Fruit fly (Drosophila melanogaster): ENCODE measurements around the gene Sdhaf3.

Gene Sdhaf3

dm6 chr3R:16502595-16503305 is 20.5 kb upstream of the Sdhaf3 start, which contains the start of gene CG42342:
TSS of gene CG42342 (plus strand) at chr3R:16502770.
- TF ChIP-seq pan (optimal IDR thresholded peaks at IDR 0.05): no peak
- no peak for TF ChIP-seq EcR (GFP tag; optimal IDR thresholded peaks at IDR 0.05)
- TF ChIP-seq CG8478 (optimal IDR thresholded peaks at IDR 0.05): no peak
- no peak for TF ChIP-seq Dll (optimal IDR thresholded peaks at IDR 0.05)
- no peak for TF ChIP-seq psq (optimal IDR thresholded peaks at IDR 0.05)
- TF ChIP-seq usp (GFP tag; optimal IDR thresholded peaks at IDR 0.05): no peak

DNA sequence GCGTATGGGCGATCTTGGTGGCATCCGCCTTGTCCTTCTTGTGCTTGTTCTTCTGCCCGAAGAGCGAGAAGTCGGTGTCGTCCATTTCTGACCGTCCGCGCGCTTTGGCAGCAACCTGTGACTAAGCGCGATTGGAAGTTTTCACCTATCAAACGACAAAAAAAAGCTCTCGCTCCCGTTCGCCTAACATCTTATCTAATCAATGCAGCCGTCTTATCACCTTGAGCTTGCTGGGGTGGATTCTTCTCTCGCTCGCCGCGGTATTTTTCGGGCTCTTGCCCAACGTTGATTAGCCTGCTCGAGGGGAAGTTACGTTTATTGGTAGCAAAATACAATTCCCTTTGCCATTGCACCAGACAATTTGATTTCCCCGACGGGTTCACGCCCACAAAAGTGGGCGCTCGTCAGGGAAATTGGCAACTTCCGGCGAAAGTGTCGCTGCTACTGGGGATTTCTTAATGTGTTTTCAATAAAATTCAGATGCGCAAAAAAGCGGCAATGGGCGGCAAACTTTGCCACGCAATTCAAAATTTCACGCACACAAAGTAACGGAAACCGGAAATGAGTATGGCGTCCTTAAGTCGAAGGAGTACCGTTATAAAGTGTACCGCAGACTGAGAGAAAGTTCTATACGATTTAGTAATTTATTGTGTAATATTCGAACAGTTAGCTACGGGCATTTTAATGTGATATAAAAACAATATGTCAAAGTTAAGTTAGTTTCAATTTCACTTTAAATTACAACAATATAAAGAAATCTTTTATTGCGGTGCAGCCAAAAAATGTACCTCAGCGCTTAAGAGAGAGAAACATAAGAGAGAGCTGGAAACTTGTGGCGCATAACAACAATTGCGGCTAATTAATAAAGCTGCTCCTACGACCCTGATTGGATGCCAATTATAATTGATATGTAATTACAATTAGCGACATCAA is 18.9 kb upstream of the Sdhaf3 start, which contains the start of gene Decay:
TSS of gene Decay (minus strand) at position 132 of the 933 bp plus-strand sequence.
- TF ChIP-seq psq (optimal IDR thresholded peaks at IDR 0.05) (no peak), usp (GFP tag; optimal IDR thresholded peaks at IDR 0.05) (no peak), Dll (optimal IDR thresholded peaks at IDR 0.05) (no peak), CG8478 (optimal IDR thresholded peaks at IDR 0.05) (no peak), EcR (GFP tag; optimal IDR thresholded peaks at IDR 0.05) (no peak), pan (optimal IDR thresholded peaks at IDR 0.05) (no peak)

DNA sequence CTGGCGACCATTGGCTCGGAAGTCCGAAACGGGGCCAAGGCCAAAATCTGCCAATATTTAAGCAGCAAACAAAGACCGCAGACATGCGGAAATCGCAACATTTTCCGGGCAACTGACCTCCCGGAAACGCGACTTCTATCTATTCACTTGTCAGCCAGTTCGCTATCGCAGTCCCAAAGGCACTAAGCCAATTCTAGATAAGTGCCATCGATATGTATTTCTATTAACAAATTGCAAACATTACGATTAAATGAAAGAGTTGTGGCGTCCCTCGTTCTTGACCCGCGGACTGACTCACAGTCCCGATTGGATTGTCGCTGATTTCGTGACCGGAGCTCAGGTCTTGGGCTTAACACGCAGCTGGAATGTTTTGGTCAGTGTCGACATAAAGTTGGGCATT is 16.6 kb upstream of the Sdhaf3 start, which contains the start of gene Gr89a:
TSS of gene Gr89a (minus strand) at position 101 of the 400 bp plus-strand sequence.
- TF ChIP-seq EcR (GFP tag; optimal IDR thresholded peaks at IDR 0.05): no peak
- no peak for TF ChIP-seq psq (optimal IDR thresholded peaks at IDR 0.05)
- no peak for TF ChIP-seq CG8478 (optimal IDR thresholded peaks at IDR 0.05)
- no peak for TF ChIP-seq pan (optimal IDR thresholded peaks at IDR 0.05)
- TF ChIP-seq Dll (optimal IDR thresholded peaks at IDR 0.05): no peak
- no peak for TF ChIP-seq usp (GFP tag; optimal IDR thresholded peaks at IDR 0.05)

DNA sequence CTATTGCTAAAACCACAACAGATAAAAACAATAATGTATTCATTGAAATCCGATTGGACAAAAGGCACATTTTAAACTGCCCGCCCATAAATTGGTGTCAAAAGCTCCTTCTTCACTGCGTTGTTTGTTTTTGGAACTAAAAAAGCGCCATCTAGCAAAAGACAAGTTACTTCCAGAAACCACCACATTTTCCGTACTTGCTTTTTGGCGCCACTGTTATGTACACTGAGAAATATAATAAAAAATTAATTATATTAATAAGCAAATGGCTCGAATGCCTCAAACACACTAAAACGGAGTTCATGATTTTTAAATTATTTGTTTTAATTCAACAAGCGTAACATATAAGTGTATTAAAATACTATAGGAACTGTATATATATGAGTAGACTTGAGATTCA is 15.1 kb upstream of the Sdhaf3 start:
- TF ChIP-seq Dll (optimal IDR thresholded peaks at IDR 0.05) (no peak), EcR (GFP tag; optimal IDR thresholded peaks at IDR 0.05) (no peak), usp (GFP tag; optimal IDR thresholded peaks at IDR 0.05) (no peak), psq (optimal IDR thresholded peaks at IDR 0.05) (no peak), CG8478 (optimal IDR thresholded peaks at IDR 0.05) (no peak), pan (optimal IDR thresholded peaks at IDR 0.05) (no peak)

DNA sequence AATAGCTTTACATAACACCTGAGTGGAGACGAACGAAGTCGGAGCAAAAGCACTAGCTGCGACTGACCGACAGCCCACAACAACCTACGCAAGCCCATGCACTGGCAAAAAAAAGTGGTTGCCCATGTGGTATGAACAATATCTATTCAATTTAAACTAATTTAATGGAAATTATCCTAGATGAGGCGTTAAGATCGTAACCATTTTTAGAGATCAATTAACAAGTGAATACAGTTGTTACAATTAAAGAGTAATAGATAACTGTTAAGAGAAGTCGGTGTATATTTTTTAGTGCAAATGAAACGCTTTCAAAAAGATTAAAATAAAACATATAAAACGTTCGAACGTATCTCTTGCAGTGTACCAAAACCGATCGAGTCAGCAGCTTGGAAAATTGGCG is 14.0 kb upstream of the Sdhaf3 start:
- TF ChIP-seq pan (optimal IDR thresholded peaks at IDR 0.05) (no peak), CG8478 (optimal IDR thresholded peaks at IDR 0.05) (no peak), Dll (optimal IDR thresholded peaks at IDR 0.05) (no peak), EcR (GFP tag; optimal IDR thresholded peaks at IDR 0.05) (no peak), usp (GFP tag; optimal IDR thresholded peaks at IDR 0.05) (no peak), psq (optimal IDR thresholded peaks at IDR 0.05) (no peak)

dm6 chr3R:16495322-16495721 is 13.1 kb upstream of the Sdhaf3 start, which contains the start of gene Cad89D:
TSS of gene Cad89D (minus strand) at chr3R:16495422.
- TF ChIP-seq Dll (optimal IDR thresholded peaks at IDR 0.05) (no peak), pan (optimal IDR thresholded peaks at IDR 0.05) (no peak), EcR (GFP tag; optimal IDR thresholded peaks at IDR 0.05) (no peak)

dm6 chr3R:16485487-16486233 is 3.4 kb upstream of the Sdhaf3 start:
- no peak for TF ChIP-seq pan (optimal IDR thresholded peaks at IDR 0.05)
- no peak for TF ChIP-seq EcR (GFP tag; optimal IDR thresholded peaks at IDR 0.05)
- no peak for TF ChIP-seq psq (optimal IDR thresholded peaks at IDR 0.05)
- TF ChIP-seq CG8478 (optimal IDR thresholded peaks at IDR 0.05): no peak
- no peak for TF ChIP-seq Dll (optimal IDR thresholded peaks at IDR 0.05)

DNA sequence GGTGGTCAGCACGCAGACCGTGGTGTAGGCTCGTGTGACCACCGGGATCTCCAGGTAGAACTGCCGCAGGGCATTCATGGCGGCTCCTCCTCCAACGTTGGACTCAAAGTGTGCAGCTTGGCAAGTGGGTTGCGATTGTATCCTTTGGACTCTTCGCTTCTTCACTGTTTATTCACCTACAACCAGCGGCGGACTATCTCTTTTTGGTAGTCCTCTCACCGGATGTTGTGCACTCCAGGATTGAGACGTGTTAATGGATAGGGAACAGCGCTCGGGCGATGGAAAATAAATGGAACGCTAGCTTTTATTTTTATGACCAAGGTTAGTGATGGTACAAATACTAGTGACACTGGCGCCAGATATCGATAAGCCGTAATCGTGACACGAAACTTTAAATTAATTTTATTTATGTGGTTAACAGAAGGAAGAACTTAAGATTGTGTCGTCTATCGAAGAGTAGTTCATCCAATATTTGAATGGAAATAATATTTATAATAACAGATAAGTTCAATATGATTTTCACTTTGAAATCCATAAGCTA is 1.7 kb upstream of the Sdhaf3 start, which contains the start of gene Der-2:
TSS of gene Der-2 (minus strand) at position 347 of the 541 bp plus-strand sequence.
- TF ChIP-seq CG8478 (optimal IDR thresholded peaks at IDR 0.05) (no peak), Dll (optimal IDR thresholded peaks at IDR 0.05) (no peak), EcR (GFP tag; optimal IDR thresholded peaks at IDR 0.05) (no peak), pan (optimal IDR thresholded peaks at IDR 0.05) (no peak), usp (GFP tag; optimal IDR thresholded peaks at IDR 0.05) (no peak), psq (optimal IDR thresholded peaks at IDR 0.05) (no peak)

DNA sequence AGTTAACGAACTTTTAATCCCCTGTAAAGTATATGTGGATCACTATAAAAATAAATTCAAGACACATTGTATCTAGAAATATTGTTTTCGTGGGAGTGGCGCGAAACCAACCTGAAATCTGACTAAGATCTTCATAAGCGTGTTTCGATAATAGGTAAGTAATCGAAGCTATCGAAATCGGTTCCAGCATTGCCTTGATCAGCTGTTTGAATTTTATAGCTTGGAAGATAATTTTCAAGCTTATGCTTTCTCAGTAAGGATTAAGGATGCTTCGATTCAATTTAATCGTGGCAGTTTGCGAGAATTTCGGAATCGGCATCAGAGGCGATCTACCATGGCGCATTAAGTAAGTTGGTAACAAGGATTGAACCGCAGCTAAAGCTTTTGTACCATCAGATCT is 1.3 kb downstream of the Sdhaf3 start, which contains the start of gene Dhfr:
TSS of gene Dhfr (plus strand) at position 173 of the 400 bp plus-strand sequence.
- TF ChIP-seq Dll (optimal IDR thresholded peaks at IDR 0.05): no peak
- TF ChIP-seq usp (GFP tag; optimal IDR thresholded peaks at IDR 0.05): no peak
- no peak for TF ChIP-seq pan (optimal IDR thresholded peaks at IDR 0.05)
- TF ChIP-seq psq (optimal IDR thresholded peaks at IDR 0.05): no peak
- TF ChIP-seq CG8478 (optimal IDR thresholded peaks at IDR 0.05): no peak

- TF ChIP-seq psq (optimal IDR thresholded peaks at IDR 0.05) (no peak), CG8478 (optimal IDR thresholded peaks at IDR 0.05) (no peak), EcR (GFP tag; optimal IDR thresholded peaks at IDR 0.05) (no peak), Dll (optimal IDR thresholded peaks at IDR 0.05) (no peak), pan (optimal IDR thresholded peaks at IDR 0.05) (no peak), usp (GFP tag; optimal IDR thresholded peaks at IDR 0.05) (no peak)
These were observed 5.2 kb downstream of the Sdhaf3 start, which contains the start of gene Gyc89Db for dm6 chr3R:16477033-16477432. TSS of gene Gyc89Db (plus strand) at chr3R:16477110.

dm6 chr3R:16476472-16476871 is 5.8 kb downstream of the Sdhaf3 start:
- TF ChIP-seq Dll (optimal IDR thresholded peaks at IDR 0.05): no peak
- TF ChIP-seq pan (optimal IDR thresholded peaks at IDR 0.05): no peak

Measured in whole organism.